Fruit fly (Drosophila melanogaster) whole organism, embryonic: ENCODE results near the gene Obp83ef.

Source experiments
- Ada2b ChIP-seq: fragments of 200-800 bp; sonication (Bioruptor generic); IDR thresholded peaks from 2 replicates; pipeline ENCODE4 v1.3.6; 2022; ENCODE audit warnings: missing biosample characterization, missing genetic modification characterization
- Bgb ChIP-seq: fragments of 200-800 bp; sonication (Bioruptor generic); IDR thresholded peaks from 2 replicates; pipeline ENCODE4 v1.3.6; 2022; ENCODE audit warnings: missing biosample characterization, missing genetic modification characterization; ENCODE audit not compliant: partially characterized antibody
- Blimp-1 ChIP-seq: fragments of 200-800 bp; sonication (Bioruptor generic); optimal IDR thresholded peaks from 3 replicates; lab custom pipeline; 2018; ENCODE audit warnings: missing biosample characterization, missing genetic modification characterization, mild to moderate bottlenecking, moderate library complexity, missing genetic modification reagents
- CG11247 ChIP-seq: fragments of 200-800 bp; sonication (Bioruptor generic); IDR thresholded peaks from 2 replicates; pipeline ENCODE4 v1.3.6; 2022; ENCODE audit warnings: missing biosample characterization, missing genetic modification characterization
- CG12769 ChIP-seq: fragments of 200-800 bp; sonication (Bioruptor generic); optimal IDR thresholded peaks from 2 replicates; lab custom pipeline; 2019; ENCODE audit warnings: missing biosample characterization, mild to moderate bottlenecking, missing genetic modification characterization, moderate library complexity
- CG13123 ChIP-seq: fragments of 200-800 bp; sonication (Bioruptor generic); optimal IDR thresholded peaks from 2 replicates; lab custom pipeline; 2016; ENCODE audit warnings: missing biosample characterization, missing genetic modification characterization
- CG17385 ChIP-seq: fragments of 200-800 bp; sonication (Bioruptor generic); optimal IDR thresholded peaks from 3 replicates; lab custom pipeline; 2018; ENCODE audit warnings: missing biosample characterization, mild to moderate bottlenecking, missing genetic modification characterization
- CG17568 ChIP-seq: fragments of 200-800 bp; sonication (Bioruptor generic); optimal IDR thresholded peaks from 2 replicates; lab custom pipeline; 2018; ENCODE audit warnings: missing biosample characterization, mild to moderate bottlenecking, missing genetic modification characterization, moderate library complexity
- CG17802 ChIP-seq: fragments of 200-800 bp; sonication (Bioruptor generic); optimal IDR thresholded peaks from 2 replicates; lab custom pipeline; 2018; ENCODE audit warnings: missing biosample characterization, mild to moderate bottlenecking, missing genetic modification characterization, moderate library complexity
- CG18764 ChIP-seq: fragments of 200-800 bp; sonication (Bioruptor generic); optimal IDR thresholded peaks from 3 replicates; lab custom pipeline; 2016; ENCODE audit warnings: missing biosample characterization, missing genetic modification characterization
- CG30020 ChIP-seq: fragments of 200-800 bp; optimal IDR thresholded peaks from 2 replicates; lab custom pipeline; 2019; ENCODE audit warnings: missing biosample characterization, mild to moderate bottlenecking, missing genetic modification characterization, moderate library complexity
- CG31365 ChIP-seq: fragments of 200-800 bp; sonication (Bioruptor generic); optimal IDR thresholded peaks from 2 replicates; lab custom pipeline; 2018; ENCODE audit warnings: missing biosample characterization, mild to moderate bottlenecking, missing genetic modification characterization
- CG7357 ChIP-seq: fragments of 200-800 bp; sonication (Bioruptor generic); IDR thresholded peaks from 3 replicates; pipeline ENCODE4 v1.3.6; 2022; ENCODE audit warnings: missing biosample characterization, missing genetic modification characterization
- CG8478 ChIP-seq: fragments of >200 bp; optimal IDR thresholded peaks from 2 replicates; lab custom pipeline; 2018
- CG9817 ChIP-seq: fragments of 200-800 bp; sonication (Bioruptor generic); optimal IDR thresholded peaks from 2 replicates; lab custom pipeline; 2018; ENCODE audit warnings: missing biosample characterization, mild to moderate bottlenecking, missing genetic modification characterization, moderate library complexity
- Ets65A ChIP-seq: fragments of 200-800 bp; sonication (Bioruptor generic); peaks from one replicate; lab custom pipeline; 2016; ENCODE audit warnings: missing biosample characterization, missing genetic modification characterization
- Hr51 ChIP-seq, 2 experiments: fragments of 200-800 bp; sonication (Bioruptor generic); optimal IDR thresholded peaks; 2 replicates in 1 of 2; 3 replicates in 1 of 2; lab custom pipeline; 2016 to 2018; ENCODE audit warnings: missing biosample characterization in 2 of 2, missing genetic modification characterization in 2 of 2, mild to moderate bottlenecking in 1 of 2, moderate library complexity in 1 of 2
- Nf-YB ChIP-seq: fragments of 200-800 bp; sonication (Bioruptor generic); optimal IDR thresholded peaks from 3 replicates; lab custom pipeline; 2019; ENCODE audit warnings: missing biosample characterization, mild to moderate bottlenecking, missing genetic modification characterization, moderate library complexity
- Ssrp ChIP-seq: fragments of 200-800 bp; sonication (Bioruptor generic); optimal IDR thresholded peaks from 2 replicates; lab custom pipeline; 2018; ENCODE audit warnings: missing biosample characterization, mild to moderate bottlenecking, missing genetic modification characterization, moderate library complexity
- Stat92E ChIP-seq, 3 experiments: fragments of >200 bp in 2 of 3; fragments of 200-800 bp in 1 of 3; sonication (Bioruptor generic) in 1 of 3; optimal IDR thresholded peaks; 2 replicates each; lab custom pipeline; 2017 to 2019; ENCODE audit warnings: missing biosample characterization in 3 of 3, missing genetic modification characterization in 3 of 3, mild to moderate bottlenecking in 1 of 3, moderate library complexity in 1 of 3
- Trl ChIP-seq, 3 experiments: fragments of >200 bp in 2 of 3; fragments of 200-800 bp in 1 of 3; sonication (Bioruptor generic) in 1 of 3; optimal IDR thresholded peaks; 2 replicates in 1 of 3; 3 replicates in 2 of 3; lab custom pipeline; 2016 to 2017; ENCODE audit warnings: missing biosample characterization in 1 of 3, missing genetic modification characterization in 1 of 3
- abd-A ChIP-seq: fragments of 200-800 bp; sonication (Bioruptor generic); optimal IDR thresholded peaks from 3 replicates; lab custom pipeline; 2019; ENCODE audit warnings: missing biosample characterization, mild to moderate bottlenecking, missing genetic modification characterization, moderate library complexity
- chinmo ChIP-seq: fragments of 200-800 bp; sonication (Bioruptor generic); IDR thresholded peaks from 4 replicates; pipeline ENCODE4 v1.3.6; 2022; ENCODE audit warnings: missing biosample characterization, missing genetic modification characterization; ENCODE audit not compliant: partially characterized antibody
- croc ChIP-seq: fragments of 200-800 bp; sonication (Bioruptor generic); conservative IDR thresholded peaks from 3 replicates; pipeline ENCODE4 v1.3.6; 2022; ENCODE audit warnings: missing biosample characterization, missing genetic modification characterization
- dysf ChIP-seq: fragments of 200-800 bp; sonication (Bioruptor generic); IDR thresholded peaks from 3 replicates; pipeline ENCODE4 v1.3.6; 2022; ENCODE audit warnings: missing biosample characterization, missing genetic modification characterization
- exex ChIP-seq: fragments of 200-800 bp; sonication (Bioruptor generic); optimal IDR thresholded peaks from 4 replicates; lab custom pipeline; 2018; ENCODE audit warnings: missing biosample characterization, mild to moderate bottlenecking, missing genetic modification characterization, moderate library complexity
- lov ChIP-seq, 2 experiments: fragments of 200-800 bp in 1 of 2; fragments of >200 bp in 1 of 2; sonication (Bioruptor generic) in 1 of 2; IDR thresholded peaks in 1 of 2; optimal IDR thresholded peaks in 1 of 2; 2 replicates in 1 of 2; 3 replicates in 1 of 2; pipeline versions ENCODE4 v1.3.6 to Lab custom; 2017 to 2022; ENCODE audit warnings: missing biosample characterization in 1 of 2, missing genetic modification characterization in 1 of 2
- ranshi ChIP-seq: fragments of 200-800 bp; sonication (Bioruptor generic); IDR thresholded peaks from 2 replicates; pipeline ENCODE4 v1.3.6; 2022; ENCODE audit warnings: missing biosample characterization, missing genetic modification characterization
- run ChIP-seq: fragments of 200-800 bp; sonication (Bioruptor generic); optimal IDR thresholded peaks from 3 replicates; lab custom pipeline; 2018; ENCODE audit warnings: missing biosample characterization, mild to moderate bottlenecking, missing genetic modification characterization
- sd ChIP-seq: fragments of 200-800 bp; sonication (Bioruptor generic); optimal IDR thresholded peaks from 3 replicates; lab custom pipeline; 2018; ENCODE audit warnings: missing biosample characterization, mild to moderate bottlenecking, missing genetic modification characterization, moderate library complexity
- sob ChIP-seq: fragments of 200-800 bp; sonication (Bioruptor generic); IDR thresholded peaks from 2 replicates; pipeline ENCODE4 v1.3.6; 2022; ENCODE audit warnings: missing biosample characterization, missing genetic modification characterization

Gene Obp83ef

DNA sequence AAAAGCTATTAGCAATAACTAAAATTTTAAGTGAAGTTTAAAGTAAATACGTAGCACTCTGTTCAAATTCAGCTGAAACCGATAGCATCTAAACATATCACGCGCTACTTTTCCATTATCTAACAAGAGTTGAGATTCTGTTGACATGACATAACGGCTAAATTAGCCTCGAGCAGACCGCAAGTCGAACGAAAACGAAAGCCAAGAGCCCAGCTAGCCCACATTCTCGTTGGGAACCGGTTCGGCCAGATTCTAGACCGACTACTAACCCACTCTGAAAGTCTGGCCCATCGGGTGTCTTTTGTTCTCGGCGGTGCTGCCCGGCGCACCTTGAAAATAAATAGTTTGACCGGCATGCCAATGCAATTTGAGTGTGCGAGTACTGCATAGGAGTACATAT lies 13.8 kb downstream of the Obp83ef start:
- no peak for TF ChIP-seq croc (GFP tag; lab: Robert Waterston, UW)
- no peak for TF ChIP-seq lov (optimal IDR thresholded peaks at IDR 0.05; lab: Kevin White, UChicago)
- no peak for TF ChIP-seq lov (GFP tag; IDR thresholded peaks at IDR 0.05; lab: Robert Waterston, UW)
- no peak for TF ChIP-seq CG17568
- TF ChIP-seq CG9817 (tag; lab: Kevin White, UChicago), result no peak
- TF ChIP-seq CG12769, result peak; percentile 16
- no peak for TF ChIP-seq Nf-YB (GFP tag; lab: Kevin White, UChicago)
- TF ChIP-seq chinmo (GFP tag; lab: Robert Waterston, UW), result 0 out of 4 replicates have a peak, but pooled peaks have one; percentile 48
- TF ChIP-seq CG7357 (GFP tag; lab: Robert Waterston, UW), result no peak
- no peak for TF ChIP-seq exex
- TF ChIP-seq Ssrp (tag; lab: Kevin White, UChicago), result no peak
- no peak for TF ChIP-seq CG18764 (GFP tag; lab: Kevin White, UChicago)
- no peak for TF ChIP-seq CG13123 (GFP tag; lab: Kevin White, UChicago)
- TF ChIP-seq sd, result peak; percentile 55
- peak; percentile 95 for TF ChIP-seq Blimp-1 (GFP tag; lab: Kevin White, UChicago)
- no peak for TF ChIP-seq abd-A
- no peak for TF ChIP-seq CG17802
- no peak for TF ChIP-seq Stat92E (GFP tag; optimal IDR thresholded peaks at IDR 0.05; lab: Kevin White, UChicago)
- no peak for TF ChIP-seq Bgb (GFP tag; lab: Robert Waterston, UW)
- no peak for TF ChIP-seq CG8478
- TF ChIP-seq run (tag; lab: Kevin White, UChicago), result no peak
- no peak for TF ChIP-seq Hr51 (GFP tag; optimal IDR thresholded peaks at IDR 0.05; lab: Kevin White, UChicago)
- TF ChIP-seq sob (GFP tag; lab: Robert Waterston, UW), result no peak
- TF ChIP-seq, all 482 proteins: peak for 4

DNA sequence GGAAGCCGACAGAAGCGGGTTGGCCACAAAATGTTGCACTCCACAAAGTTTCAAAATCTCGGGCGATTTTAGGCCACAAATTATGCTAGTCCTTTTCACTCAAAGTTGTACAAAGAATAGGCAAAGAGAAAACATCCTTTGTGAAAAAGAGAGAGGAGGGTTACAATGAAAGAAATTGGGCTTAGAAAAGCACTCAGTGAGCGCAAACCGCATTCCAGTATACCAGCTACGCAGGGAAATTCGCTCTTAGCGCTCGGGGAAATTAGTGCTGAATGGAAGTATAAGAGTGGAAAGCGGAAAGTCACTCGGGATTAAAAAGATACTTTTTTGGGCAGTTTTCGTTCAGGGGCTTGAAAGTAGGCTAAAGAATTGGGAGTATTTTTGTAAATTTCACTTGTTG lies 28.7 kb downstream of the Obp83ef start:
- TF ChIP-seq CG17385 (GFP tag; lab: Kevin White, UChicago), result no peak
- TF ChIP-seq Trl (optimal IDR thresholded peaks at IDR 0.05; lab: Kevin White, UChicago), result peak; percentile 51 to 63
- TF ChIP-seq Trl (GFP tag; optimal IDR thresholded peaks at IDR 0.05; lab: Kevin White, UChicago), result no peak

DNA sequence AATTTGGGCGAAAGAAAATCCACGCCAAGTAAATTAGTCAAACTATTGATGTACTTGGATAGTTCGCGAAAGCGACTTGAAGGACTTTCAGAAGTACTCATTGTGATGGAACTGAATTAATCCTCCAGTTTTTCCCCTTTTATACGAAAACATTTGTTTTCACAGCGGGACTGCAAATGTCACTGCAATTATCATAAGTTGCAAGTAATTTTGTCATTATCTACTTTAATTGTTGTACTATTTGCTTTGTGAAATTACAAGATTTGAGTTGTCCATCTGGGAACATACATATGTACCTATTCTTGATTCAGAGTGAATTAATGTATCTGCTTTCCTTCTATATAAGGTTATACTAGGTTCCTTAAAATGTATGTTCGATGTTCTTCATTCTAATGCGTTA lies 32.7 kb downstream of the Obp83ef start, which contains the start of gene Or83c:
Or83c (minus strand) TSS at position 101 of the 400 bp plus-strand sequence.
- TF ChIP-seq Ets65A (GFP tag; lab: Kevin White, UChicago) (no peak), CG31365 (tag; lab: Kevin White, UChicago) (no peak), dysf (no peak), CG30020 (tag; lab: Kevin White, UChicago) (no peak), Ada2b (GFP tag; lab: Robert Waterston, UW) (no peak), CG11247 (GFP tag; lab: Robert Waterston, UW) (no peak), ranshi (GFP tag; lab: Robert Waterston, UW) (no peak)
- TF ChIP-seq, all 482 proteins: peak for 0
